Fruit fly (Drosophila melanogaster): ENCODE results near the gene ND-15.

ND-15 gene

DNA sequence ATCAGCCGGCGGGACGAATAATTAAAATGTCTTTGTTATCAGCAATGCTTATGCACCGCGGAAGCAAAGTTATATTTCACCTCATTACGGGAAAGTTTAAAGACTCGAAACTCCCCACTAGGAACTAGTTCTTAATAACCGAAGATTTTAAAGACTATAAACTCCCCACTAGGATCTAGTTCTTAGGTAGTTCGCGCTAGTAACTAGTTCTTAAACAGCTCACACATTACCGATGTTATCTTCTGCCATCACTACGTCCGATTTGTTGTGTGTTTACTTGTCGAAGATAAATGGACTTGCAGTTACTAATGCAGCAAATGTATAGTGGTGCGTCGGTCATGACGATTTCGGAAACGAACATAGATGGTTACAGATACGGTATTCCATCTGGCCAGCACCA lies 28.6 kb downstream of the ND-15 start, which contains the start of the genes CG31974 and CG11454 (continued):
- TF ChIP-seq Dll (GFP tag; IDR thresholded peaks at IDR 0.05; ENCODE audit: partially characterized antibody) (peak; percentile 88), jumu (GFP tag; optimal IDR thresholded peaks at IDR 0.05) (no peak), Doc2 (GFP tag; IDR thresholded peaks at IDR 0.05) (no peak), CG17328 (GFP tag; IDR thresholded peaks at IDR 0.05) (no peak), ab (GFP tag; optimal IDR thresholded peaks at IDR 0.05) (no peak), ewg (GFP tag; optimal IDR thresholded peaks at IDR 0.05) (no peak), CG17802 (tag; optimal IDR thresholded peaks at IDR 0.05) (no peak), Nf-YA (GFP tag; IDR thresholded peaks at IDR 0.05) (no peak), CG7963 (GFP tag; IDR thresholded peaks at IDR 0.05; ENCODE audit: partially characterized antibody) (peak; percentile 66; the same call in 2 of the 3 replicates), hb (GFP tag; IDR thresholded peaks at IDR 0.05; ENCODE audit: partially characterized antibody) (0 out of 3 replicates have a peak, but pooled peaks have one; percentile 64), CG11504 (tag; optimal IDR thresholded peaks at IDR 0.05) (no peak), CG12744 (GFP tag; optimal IDR thresholded peaks at IDR 0.05) (no peak), Ada2b (GFP tag; IDR thresholded peaks at IDR 0.05) (no peak), unpg (GFP tag; optimal IDR thresholded peaks at IDR 0.05) (no peak), caup (GFP tag; optimal IDR thresholded peaks at IDR 0.05; ENCODE audit: severe bottlenecking) (no peak), CG2116 (GFP tag; optimal IDR thresholded peaks at IDR 0.05) (peak; percentile 29), mirr (GFP tag; optimal IDR thresholded peaks at IDR 0.05) (peak; percentile 34), CG30403 (GFP tag; optimal IDR thresholded peaks at IDR 0.05) (peak; percentile 7), CG4328 (GFP tag; optimal IDR thresholded peaks at IDR 0.05) (no peak), CG14050 (GFP tag; IDR thresholded peaks at IDR 0.05) (no peak), CG5180 (GFP tag; optimal IDR thresholded peaks at IDR 0.05) (peak; percentile 67), peb (GFP tag; IDR thresholded peaks at IDR 0.05) (no peak), HLH3B (GFP tag; IDR thresholded peaks at IDR 0.05) (no peak), HLH4C (GFP tag; IDR thresholded peaks at IDR 0.05; ENCODE audit: partially characterized antibody) (peak; percentile 60; the same call in 1 of the 3 replicates), ERR (GFP tag; optimal IDR thresholded peaks at IDR 0.05) (no peak), sna (GFP tag; IDR thresholded peaks at IDR 0.05; ENCODE audit: partially characterized antibody) (peak; percentile 87), nmo (GFP tag; optimal IDR thresholded peaks at IDR 0.05) (no peak), lov (optimal IDR thresholded peaks at IDR 0.05) (no peak), lov (GFP tag; IDR thresholded peaks at IDR 0.05) (no peak), Sox100B (GFP tag; optimal IDR thresholded peaks at IDR 0.05) (no peak), crc (GFP tag; optimal IDR thresholded peaks at IDR 0.05) (no peak), Hr78 (GFP tag; optimal IDR thresholded peaks at IDR 0.05) (no peak), CG2202 (tag; optimal IDR thresholded peaks at IDR 0.05) (no peak), ken (GFP tag; IDR thresholded peaks at IDR 0.05) (no peak), Dip3 (GFP tag; optimal IDR thresholded peaks at IDR 0.05) (no peak), Neu2 (GFP tag; optimal IDR thresholded peaks at IDR 0.05; ENCODE audit: borderline replicate concordance) (no peak), CG8388 (GFP tag; optimal IDR thresholded peaks at IDR 0.05) (no peak), sr (GFP tag; IDR thresholded peaks at IDR 0.05) (no peak), CG30020 (tag; optimal IDR thresholded peaks at IDR 0.05) (peak; percentile 5), CG1832 (GFP tag; optimal IDR thresholded peaks at IDR 0.05) (no peak), abd-A (tag; optimal IDR thresholded peaks at IDR 0.05) (no peak), Fer1 (GFP tag; optimal IDR thresholded peaks at IDR 0.05) (peak; percentile 40), Ssrp (tag; optimal IDR thresholded peaks at IDR 0.05) (no peak), kah (GFP tag; optimal IDR thresholded peaks at IDR 0.05) (no peak), sens-2 (GFP tag; IDR thresholded peaks at IDR 0.05) (no peak), CG7987 (GFP tag; optimal IDR thresholded peaks at IDR 0.05) (peak; percentile 14), CG2678 (tag; optimal IDR thresholded peaks at IDR 0.05) (no peak), fd64A (GFP tag; optimal IDR thresholded peaks at IDR 0.05) (no peak), CG12071 (GFP tag; optimal IDR thresholded peaks at IDR 0.05) (no peak), tin (GFP tag; optimal IDR thresholded peaks at IDR 0.05) (no peak)
